Worm (Caenorhabditis elegans) whole organism, midembryonic: ENCODE results near the gene K05F1.9.

Experiments
- T22C8.4 ChIP-seq: fragments of 200-800 bp; sonication (Bioruptor generic); IDR thresholded peaks from 2 replicates; pipeline ENCODE4 v1.3.6; 2022; ENCODE audit warnings: missing genetic modification characterization, missing compliant biosample characterization
- flt-1 ChIP-seq: fragments of 200-800 bp; sonication (Bioruptor generic); IDR thresholded peaks from 2 replicates; pipeline ENCODE4 v1.3.6; 2022; ENCODE audit warnings: missing genetic modification characterization, missing compliant biosample characterization
- klf-2 ChIP-seq: fragments of 200-800 bp; sonication (Bioruptor generic); conservative IDR thresholded peaks from 2 replicates; pipeline ENCODE4 v1.3.6; 2022; ENCODE audit warnings: missing genetic modification reagents, missing genetic modification characterization, missing compliant biosample characterization
- ztf-23 ChIP-seq: fragments of 200-800 bp; sonication (Bioruptor generic); IDR thresholded peaks from 2 replicates; pipeline ENCODE4 v1.3.6; 2022; ENCODE audit warnings: missing genetic modification reagents, missing genetic modification characterization, missing compliant biosample characterization
- ztf-29 ChIP-seq: fragments of 200-800 bp; sonication (Bioruptor generic); IDR thresholded peaks from 2 replicates; pipeline ENCODE4 v1.3.6; 2022; ENCODE audit warnings: missing genetic modification reagents, missing genetic modification characterization, missing compliant biosample characterization

- TF ChIP-seq klf-2 (no peak), T22C8.4 (no peak), ztf-23 (GFP tag; lab: Robert Waterston, UW) (no peak), ztf-29 (GFP tag; lab: Robert Waterston, UW) (no peak), flt-1 (GFP tag; lab: Robert Waterston, UW) (no peak)
Observed at ce11 chrII:5801075-5801474, at the start of gene K05F1.9, which contains the start of gene K05F1.1.
